Fruit fly (Drosophila melanogaster) whole organism, embryonic: ENCODE results near the gene ND-13A.

Source experiments
- Ada2b ChIP-seq: fragments of 200-800 bp; sonication (Bioruptor generic); IDR thresholded peaks from 2 replicates; pipeline ENCODE4 v1.3.6; 2022; ENCODE audit warnings: missing biosample characterization, missing genetic modification characterization
- Atf3 ChIP-seq: fragments of 200-800 bp; sonication (Bioruptor generic); optimal IDR thresholded peaks from 3 replicates; lab custom pipeline; 2016; ENCODE audit warnings: missing biosample characterization, missing genetic modification characterization
- BEAF-32 ChIP-seq: fragments of 200-800 bp; sonication (Bioruptor generic); optimal IDR thresholded peaks from 3 replicates; lab custom pipeline; 2017; ENCODE audit warnings: missing biosample characterization, missing genetic modification characterization, mild to moderate bottlenecking, moderate library complexity, missing genetic modification reagents
- Bgb ChIP-seq: fragments of 200-800 bp; sonication (Bioruptor generic); IDR thresholded peaks from 2 replicates; pipeline ENCODE4 v1.3.6; 2022; ENCODE audit warnings: missing biosample characterization, missing genetic modification characterization; ENCODE audit not compliant: partially characterized antibody
- Bteb2 ChIP-seq: fragments of 200-800 bp; sonication (Bioruptor generic); optimal IDR thresholded peaks from 2 replicates; lab custom pipeline; 2016; ENCODE audit warnings: missing biosample characterization, missing genetic modification characterization
- CG10147 ChIP-seq: fragments of 200-800 bp; sonication (Bioruptor generic); optimal IDR thresholded peaks from 2 replicates; lab custom pipeline; 2019; ENCODE audit warnings: missing biosample characterization, mild to moderate bottlenecking, missing genetic modification characterization, moderate library complexity
- CG10366 ChIP-seq: fragments of 200-800 bp; sonication (Bioruptor generic); IDR thresholded peaks from 2 replicates; pipeline ENCODE4 v1.3.6; 2022; ENCODE audit warnings: missing biosample characterization, missing genetic modification characterization
- CG10959 ChIP-seq: fragments of 200-800 bp; sonication (Bioruptor generic); IDR thresholded peaks from 2 replicates; pipeline ENCODE4 v1.3.6; 2022; ENCODE audit warnings: missing biosample characterization, missing genetic modification characterization
- CG11695 ChIP-seq: fragments of 200-800 bp; sonication (Bioruptor generic); IDR thresholded peaks from 3 replicates; pipeline ENCODE4 v1.3.6; 2022; ENCODE audit warnings: missing biosample characterization, missing genetic modification characterization
- CG15269 ChIP-seq: fragments of 200-800 bp; sonication (Bioruptor generic); optimal IDR thresholded peaks from 2 replicates; lab custom pipeline; 2018; ENCODE audit warnings: missing biosample characterization, mild to moderate bottlenecking, missing genetic modification characterization, moderate library complexity
- CG17186 ChIP-seq: fragments of 200-800 bp; sonication (Bioruptor generic); optimal IDR thresholded peaks from 3 replicates; lab custom pipeline; 2017; ENCODE audit warnings: missing biosample characterization, missing genetic modification reagents, missing genetic modification characterization
- CG31224 ChIP-seq: fragments of 200-800 bp; sonication (Bioruptor generic); IDR thresholded peaks from 2 replicates; pipeline ENCODE4 v1.3.6; 2022; ENCODE audit warnings: missing biosample characterization, missing genetic modification characterization
- CG3281 ChIP-seq: fragments of 200-800 bp; sonication (Bioruptor generic); optimal IDR thresholded peaks from 3 replicates; lab custom pipeline; 2017; ENCODE audit warnings: missing biosample characterization, mild to moderate bottlenecking, missing genetic modification characterization
- CG3995 ChIP-seq: fragments of 200-800 bp; sonication (Bioruptor generic); optimal IDR thresholded peaks from 3 replicates; lab custom pipeline; 2016; ENCODE audit warnings: missing biosample characterization, missing genetic modification characterization
- CG4328 ChIP-seq: fragments of 200-800 bp; sonication (Bioruptor generic); optimal IDR thresholded peaks from 3 replicates; lab custom pipeline; 2017; ENCODE audit warnings: missing biosample characterization, missing genetic modification reagents, missing genetic modification characterization
- CG4360 ChIP-seq: fragments of 200-800 bp; sonication (Bioruptor generic); IDR thresholded peaks from 2 replicates; pipeline ENCODE4 v1.3.6; 2022; ENCODE audit warnings: missing biosample characterization, missing genetic modification characterization
- CG5180 ChIP-seq: fragments of 200-800 bp; sonication (Bioruptor generic); optimal IDR thresholded peaks from 3 replicates; lab custom pipeline; 2017; ENCODE audit warnings: missing biosample characterization, missing genetic modification characterization, mild to moderate bottlenecking, moderate library complexity, missing genetic modification reagents
- CG7839 ChIP-seq: fragments of 200-800 bp; sonication (Bioruptor generic); optimal IDR thresholded peaks from 3 replicates; lab custom pipeline; 2018; ENCODE audit warnings: missing biosample characterization, mild to moderate bottlenecking, missing genetic modification characterization, moderate library complexity
- CG8388 ChIP-seq: fragments of 200-800 bp; sonication (Bioruptor generic); optimal IDR thresholded peaks from 2 replicates; lab custom pipeline; 2019; ENCODE audit warnings: missing biosample characterization, mild to moderate bottlenecking, missing genetic modification characterization, moderate library complexity
- CG8765 ChIP-seq: fragments of 200-800 bp; sonication (Bioruptor generic); IDR thresholded peaks from 2 replicates; pipeline ENCODE4 v1.3.6; 2022; ENCODE audit warnings: missing biosample characterization, missing genetic modification characterization
- E2f2 ChIP-seq: fragments of 200-800 bp; sonication (Bioruptor generic); IDR thresholded peaks from 2 replicates; pipeline ENCODE4 v1.3.6; 2022; ENCODE audit warnings: missing biosample characterization, missing genetic modification characterization
- Elba2 ChIP-seq: fragments of 200-800 bp; sonication (Bioruptor generic); optimal IDR thresholded peaks from 3 replicates; lab custom pipeline; 2016; ENCODE audit warnings: missing biosample characterization, missing genetic modification characterization
- Fer3 ChIP-seq: fragments of 200-800 bp; sonication (Bioruptor generic); optimal IDR thresholded peaks from 2 replicates; lab custom pipeline; 2018; ENCODE audit warnings: missing biosample characterization, mild to moderate bottlenecking, missing genetic modification characterization, moderate library complexity
- HHEX ChIP-seq: fragments of 200-800 bp; sonication (Bioruptor generic); optimal IDR thresholded peaks from 3 replicates; lab custom pipeline; 2017; ENCODE audit warnings: missing biosample characterization, mild to moderate bottlenecking, missing genetic modification characterization, missing genetic modification reagents
- HLH4C ChIP-seq: fragments of 200-800 bp; sonication (Bioruptor generic); IDR thresholded peaks from 3 replicates; pipeline ENCODE4 v1.3.6; 2022; ENCODE audit warnings: missing biosample characterization, missing genetic modification characterization; ENCODE audit not compliant: partially characterized antibody
- Lhr ChIP-seq: fragments of 200-800 bp; sonication (Bioruptor generic); optimal IDR thresholded peaks from 3 replicates; lab custom pipeline; 2017; ENCODE audit warnings: mild to moderate bottlenecking, missing biosample characterization, missing genetic modification reagents, missing genetic modification characterization
- Lim3 ChIP-seq: fragments of 200-800 bp; sonication (Bioruptor generic); IDR thresholded peaks from 2 replicates; pipeline ENCODE4 v1.3.6; 2022; ENCODE audit warnings: missing biosample characterization, missing genetic modification characterization
- Med ChIP-seq: fragments of 200-800 bp; sonication (Bioruptor generic); peaks from one replicate; lab custom pipeline; 2016; ENCODE audit warnings: missing biosample characterization, missing genetic modification characterization, mild to moderate bottlenecking, inconsistent platforms, moderate library complexity
- Ptx1 ChIP-seq: fragments of 200-800 bp; sonication (Bioruptor generic); IDR thresholded peaks from 2 replicates; pipeline ENCODE4 v1.3.6; 2022; ENCODE audit warnings: missing biosample characterization, missing genetic modification characterization
- Usf ChIP-seq: fragments of 200-800 bp; sonication (Bioruptor generic); optimal IDR thresholded peaks from 2 replicates; lab custom pipeline; 2017; ENCODE audit warnings: missing genotype, missing biosample characterization, missing genetic modification characterization
- ash1 ChIP-seq: fragments of 200-800 bp; sonication (Bioruptor generic); optimal IDR thresholded peaks from 2 replicates; lab custom pipeline; 2018; ENCODE audit warnings: missing biosample characterization, mild to moderate bottlenecking, missing genetic modification characterization
- bab2 ChIP-seq: fragments of 200-800 bp; sonication (Bioruptor generic); optimal IDR thresholded peaks from 2 replicates; lab custom pipeline; 2016; ENCODE audit warnings: missing biosample characterization, missing genetic modification characterization
- bigmax ChIP-seq: fragments of 200-800 bp; sonication (Bioruptor generic); optimal IDR thresholded peaks from 2 replicates; lab custom pipeline; 2018; ENCODE audit warnings: missing biosample characterization, mild to moderate bottlenecking, missing genetic modification characterization
- caup ChIP-seq: fragments of 200-800 bp; sonication (Bioruptor generic); optimal IDR thresholded peaks from 3 replicates; lab custom pipeline; 2017; ENCODE audit warnings: missing biosample characterization, mild to moderate bottlenecking, missing genetic modification characterization, moderate library complexity; ENCODE audit not compliant: severe bottlenecking
- chn ChIP-seq: fragments of 200-800 bp; sonication (Bioruptor generic); optimal IDR thresholded peaks from 2 replicates; lab custom pipeline; 2016; ENCODE audit warnings: missing biosample characterization, missing genetic modification characterization
- fd102C ChIP-seq: fragments of 200-800 bp; sonication (Bioruptor generic); optimal IDR thresholded peaks from 2 replicates; lab custom pipeline; 2018; ENCODE audit warnings: missing biosample characterization, mild to moderate bottlenecking, missing genetic modification characterization, moderate library complexity
- fd64A ChIP-seq: fragments of 200-800 bp; sonication (Bioruptor generic); optimal IDR thresholded peaks from 3 replicates; lab custom pipeline; 2018; ENCODE audit warnings: missing biosample characterization, mild to moderate bottlenecking, missing genetic modification characterization
- gce ChIP-seq: fragments of 200-800 bp; sonication (Bioruptor generic); IDR thresholded peaks from 3 replicates; pipeline ENCODE4 v1.3.6; 2022; ENCODE audit warnings: missing biosample characterization, missing genetic modification characterization
- grau ChIP-seq: fragments of 200-800 bp; optimal IDR thresholded peaks from 3 replicates; lab custom pipeline; 2019; ENCODE audit warnings: missing biosample characterization, mild to moderate bottlenecking, missing genetic modification characterization, moderate library complexity
- her ChIP-seq: fragments of 200-800 bp; sonication (Bioruptor generic); optimal IDR thresholded peaks from 2 replicates; lab custom pipeline; 2016; ENCODE audit warnings: missing biosample characterization, missing genetic modification characterization
- ken ChIP-seq: fragments of 200-800 bp; sonication (Bioruptor generic); IDR thresholded peaks from 3 replicates; pipeline ENCODE4 v1.3.6; 2022; ENCODE audit warnings: missing biosample characterization, missing genetic modification characterization
- nmo ChIP-seq: fragments of 200-800 bp; sonication (Bioruptor generic); optimal IDR thresholded peaks from 2 replicates; lab custom pipeline; 2018; ENCODE audit warnings: missing biosample characterization, mild to moderate bottlenecking, missing genetic modification characterization, moderate library complexity
- oc ChIP-seq: fragments of 200-800 bp; sonication (Bioruptor generic); optimal IDR thresholded peaks from 2 replicates; lab custom pipeline; 2018; ENCODE audit warnings: missing biosample characterization, mild to moderate bottlenecking, missing genetic modification characterization, moderate library complexity
- org-1 ChIP-seq: fragments of 200-800 bp; sonication (Bioruptor generic); optimal IDR thresholded peaks from 2 replicates; lab custom pipeline; 2017; ENCODE audit warnings: missing biosample characterization, missing genetic modification characterization
- pb ChIP-seq: fragments of 200-800 bp; sonication (Bioruptor generic); optimal IDR thresholded peaks from 3 replicates; lab custom pipeline; 2016; ENCODE audit warnings: missing biosample characterization, missing genetic modification characterization
- scrt ChIP-seq: fragments of 200-800 bp; sonication (Bioruptor generic); optimal IDR thresholded peaks from 2 replicates; lab custom pipeline; 2018; ENCODE audit warnings: missing biosample characterization, mild to moderate bottlenecking, missing genetic modification characterization, moderate library complexity
- sd ChIP-seq: fragments of 200-800 bp; sonication (Bioruptor generic); optimal IDR thresholded peaks from 3 replicates; lab custom pipeline; 2018; ENCODE audit warnings: missing biosample characterization, mild to moderate bottlenecking, missing genetic modification characterization, moderate library complexity
- sima ChIP-seq: fragments of 200-800 bp; sonication (Bioruptor generic); optimal IDR thresholded peaks from 2 replicates; lab custom pipeline; 2016; ENCODE audit warnings: missing biosample characterization, missing genetic modification characterization
- slbo ChIP-seq: fragments of 200-800 bp; sonication (Bioruptor generic); IDR thresholded peaks from 2 replicates; pipeline ENCODE4 v1.3.6; 2022; ENCODE audit warnings: missing biosample characterization, missing genetic modification characterization
- twi ChIP-seq: fragments of 200-800 bp; optimal IDR thresholded peaks from 2 replicates; lab custom pipeline; 2019; ENCODE audit warnings: missing biosample characterization, mild to moderate bottlenecking, missing genetic modification characterization, moderate library complexity

Gene ND-13A

DNA sequence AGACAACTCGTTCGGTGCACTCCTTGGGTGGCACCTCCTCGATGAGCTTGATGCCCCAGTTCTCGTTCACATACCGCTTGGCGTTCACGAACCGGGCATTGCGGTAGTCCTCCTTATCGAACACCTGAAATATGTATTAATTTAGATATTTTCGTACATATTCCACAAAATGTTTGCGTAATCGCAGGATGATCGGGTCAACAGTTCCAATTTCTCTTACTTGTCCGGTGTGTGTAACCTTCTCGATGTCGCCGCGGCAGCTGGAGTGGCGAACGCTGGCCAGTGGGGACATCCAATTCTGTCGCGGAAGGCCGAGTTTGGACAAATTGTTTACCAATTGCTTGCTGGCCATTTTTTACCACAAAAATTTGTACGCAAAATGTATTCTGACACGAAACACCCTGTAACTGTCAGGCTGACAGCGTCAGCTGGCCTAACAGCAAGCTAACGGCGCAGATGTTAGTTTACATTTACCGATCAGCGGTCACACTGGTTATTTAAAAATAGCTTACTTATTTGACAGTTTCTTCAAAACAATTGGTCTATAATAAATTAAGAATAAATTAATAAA lies at the start of gene ND-13A (continued):
- TF ChIP-seq Lhr (GFP tag; lab: Kevin White, UChicago) (no peak), Fer3 (tag; lab: Kevin White, UChicago) (no peak), ken (no peak), CG3281 (GFP tag; lab: Kevin White, UChicago) (no peak), ash1 (GFP tag; lab: Kevin White, UChicago) (no peak), CG4328 (no peak), CG4360 (GFP tag; lab: Robert Waterston, UW) (no peak), Med (peak; percentile 47), HHEX (GFP tag; lab: Kevin White, UChicago) (no peak), grau (tag; lab: Kevin White, UChicago) (no peak), sima (GFP tag; lab: Kevin White, UChicago) (no peak), org-1 (GFP tag; lab: Kevin White, UChicago) (no peak), CG7839 (no peak), fd64A (GFP tag; lab: Kevin White, UChicago) (no peak), Ada2b (GFP tag; lab: Robert Waterston, UW) (no peak), gce (GFP tag; lab: Robert Waterston, UW) (no peak), chn (GFP tag; lab: Kevin White, UChicago) (no peak), her (no peak), bigmax (GFP tag; lab: Kevin White, UChicago) (no peak), pb (GFP tag; lab: Kevin White, UChicago) (no peak), CG17186 (no peak), twi (tag; lab: Kevin White, UChicago) (no peak), Usf (GFP tag; lab: Kevin White, UChicago) (no peak), Ptx1 (GFP tag; lab: Robert Waterston, UW) (no peak), E2f2 (GFP tag; lab: Robert Waterston, UW) (peak; percentile 70), Bgb (no peak; the same call in 1 of the 2 replicates), Bteb2 (GFP tag; lab: Kevin White, UChicago) (no peak), CG10147 (GFP tag; lab: Kevin White, UChicago) (no peak), CG5180 (GFP tag; lab: Kevin White, UChicago) (no peak), CG15269 (tag; lab: Kevin White, UChicago) (no peak), fd102C (GFP tag; lab: Kevin White, UChicago) (no peak), HLH4C (GFP tag; lab: Robert Waterston, UW) (0 out of 3 replicates have a peak, but pooled peaks have one; percentile 9), CG8765 (GFP tag; lab: Robert Waterston, UW) (no peak), Atf3 (no peak), sd (peak; percentile 13), Lim3 (GFP tag; lab: Robert Waterston, UW) (no peak), CG10959 (no peak), nmo (peak; percentile 9), caup (GFP tag; lab: Kevin White, UChicago) (no peak), oc (tag; lab: Kevin White, UChicago) (no peak), BEAF-32 (GFP tag; lab: Kevin White, UChicago) (peak; percentile 18), slbo (no peak), CG11695 (no peak), CG3995 (no peak), Elba2 (GFP tag; lab: Kevin White, UChicago) (peak; percentile 28), CG10366 (GFP tag; lab: Robert Waterston, UW) (no peak), CG31224 (GFP tag; lab: Robert Waterston, UW) (no peak), CG8388 (GFP tag; lab: Kevin White, UChicago) (no peak), bab2 (no peak), scrt (GFP tag; lab: Kevin White, UChicago) (no peak)
